Worm (Caenorhabditis elegans) whole organism, midembryonic: Measurements from ENCODE around the gene cope-1.

ENCODE experiments used
- T22C8.4 ChIP-seq: fragments of 200-800 bp; sonication (Bioruptor generic); IDR thresholded peaks from 2 replicates; pipeline ENCODE4 v1.3.6; 2022; ENCODE audit warnings: missing genetic modification characterization, missing compliant biosample characterization
- cog-1 ChIP-seq: sonication (generic microtip); optimal IDR thresholded peaks from 2 replicates; lab custom pipeline; 2016; ENCODE audit warnings: missing genetic modification characterization, missing compliant biosample characterization
- flt-1 ChIP-seq: fragments of 200-800 bp; sonication (Bioruptor generic); IDR thresholded peaks from 2 replicates; pipeline ENCODE4 v1.3.6; 2022; ENCODE audit warnings: missing genetic modification characterization, missing compliant biosample characterization
- klf-2 ChIP-seq: fragments of 200-800 bp; sonication (Bioruptor generic); conservative IDR thresholded peaks from 2 replicates; pipeline ENCODE4 v1.3.6; 2022; ENCODE audit warnings: missing genetic modification reagents, missing genetic modification characterization, missing compliant biosample characterization
- tab-1 ChIP-seq: fragments of 200-800 bp; sonication (Bioruptor generic); IDR thresholded peaks from 2 replicates; pipeline ENCODE4 v1.3.6; 2022; ENCODE audit warnings: missing genetic modification characterization, missing compliant biosample characterization
- ztf-23 ChIP-seq: fragments of 200-800 bp; sonication (Bioruptor generic); IDR thresholded peaks from 2 replicates; pipeline ENCODE4 v1.3.6; 2022; ENCODE audit warnings: missing genetic modification reagents, missing genetic modification characterization, missing compliant biosample characterization

DNA sequence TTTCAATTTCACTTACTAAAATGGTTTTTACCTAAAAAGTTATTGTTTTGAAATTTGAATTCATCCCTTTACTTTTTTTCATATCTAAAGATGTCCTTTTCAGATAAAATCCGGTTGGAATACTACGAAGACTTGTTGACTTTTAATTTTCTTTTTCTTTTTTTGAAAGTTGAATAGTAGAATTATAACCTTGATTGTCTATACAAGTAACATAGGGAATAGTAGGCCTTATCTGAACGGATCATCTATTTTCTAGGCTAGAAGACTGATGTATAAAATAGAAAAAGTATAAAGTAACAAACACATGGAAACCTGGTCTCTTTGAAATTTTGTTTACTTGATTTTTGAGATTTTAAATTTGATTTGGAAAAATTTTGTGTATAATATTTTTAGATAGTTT is 45.2 kb upstream of the cope-1 start:
- TF ChIP-seq cog-1 (tag; lab: Kevin White, UChicago), result no peak
- no peak for TF ChIP-seq flt-1 (GFP tag; lab: Robert Waterston, UW)
- no peak for TF ChIP-seq tab-1 (GFP tag; lab: Robert Waterston, UW)
- TF ChIP-seq klf-2 (GFP tag; lab: Robert Waterston, UW), result no peak
- TF ChIP-seq ztf-23 (GFP tag; lab: Robert Waterston, UW), result no peak
- no peak for TF ChIP-seq T22C8.4
